Worm (Caenorhabditis elegans) whole organism, L1 larva: ENCODE data around the gene ZK154.5.

Experiments used
- C34B4.2 ChIP-seq: sonication (generic microtip); optimal IDR thresholded peaks from 2 replicates; lab custom pipeline; 2017; ENCODE audit warnings: mild to moderate bottlenecking, missing genetic modification characterization, missing compliant biosample characterization
- aha-1 ChIP-seq: fragments of 150-350 bp; optimal IDR thresholded peaks from 2 replicates; lab custom pipeline; 2014; ENCODE audit warnings: missing biosample characterization, missing genetic modification characterization
- alr-1 ChIP-seq: fragments of 200-800 bp; sonication (Bioruptor generic); optimal IDR thresholded peaks from 2 replicates; lab custom pipeline; 2018; ENCODE audit warnings: borderline replicate concordance, mild to moderate bottlenecking, missing genetic modification characterization, missing compliant biosample characterization
- aly-2 ChIP-seq: fragments of 150-350 bp; optimal IDR thresholded peaks from 2 replicates; lab custom pipeline; 2014; ENCODE audit warnings: missing biosample characterization, missing genetic modification characterization
- ama-1 ChIP-seq: fragments of 150-350 bp; optimal IDR thresholded peaks from 2 replicates; lab custom pipeline; 2014
- blmp-1 ChIP-seq: fragments of 150-350 bp; optimal IDR thresholded peaks from 2 replicates; lab custom pipeline; 2014; ENCODE audit warnings: missing biosample characterization, missing genetic modification characterization
- ceh-63 ChIP-seq: fragments of 200-800 bp; sonication (Bioruptor generic); optimal IDR thresholded peaks from 2 replicates; lab custom pipeline; 2018; ENCODE audit warnings: mild to moderate bottlenecking, missing genetic modification characterization, missing compliant biosample characterization
- ceh-8 ChIP-seq: fragments of 200-800 bp; sonication (Bioruptor generic); optimal IDR thresholded peaks from 2 replicates; lab custom pipeline; 2018; ENCODE audit warnings: mild to moderate bottlenecking, missing genetic modification characterization, moderate library complexity, missing compliant biosample characterization
- ceh-82 ChIP-seq, 3 experiments: fragments of 150-350 bp in 1 of 3; sonication (generic microtip) in 2 of 3; optimal IDR thresholded peaks; 2 replicates each; lab custom pipeline; 2014 to 2017; ENCODE audit warnings: missing biosample characterization in 3 of 3, missing genetic modification characterization in 3 of 3
- ceh-88 ChIP-seq: fragments of 200-800 bp; sonication (Bioruptor generic); IDR thresholded peaks from 2 replicates; pipeline ENCODE4 v1.3.6; 2022; ENCODE audit warnings: missing genetic modification characterization, missing compliant biosample characterization
- ceh-90 ChIP-seq: sonication (generic microtip); optimal IDR thresholded peaks from 2 replicates; lab custom pipeline; 2016; ENCODE audit warnings: missing genetic modification characterization, missing compliant biosample characterization
- ces-1 ChIP-seq: fragments of 150-350 bp; optimal IDR thresholded peaks from 2 replicates; lab custom pipeline; 2014; ENCODE audit warnings: missing biosample characterization, missing genetic modification reagents, missing genetic modification characterization
- dsc-1 ChIP-seq: sonication (generic microtip); optimal IDR thresholded peaks from 2 replicates; lab custom pipeline; 2016; ENCODE audit warnings: mild to moderate bottlenecking, missing genetic modification characterization, missing compliant biosample characterization
- efl-1 ChIP-seq, 4 experiments: fragments of 150-350 bp; optimal IDR thresholded peaks in 3 of 4; peaks in 1 of 4; 1 replicate in 1 of 4; 2 replicates in 3 of 4; lab custom pipeline; 2014; ENCODE audit warnings: missing biosample characterization in 2 of 4, missing genetic modification characterization in 2 of 4, missing genetic modification reagents in 2 of 4
- egl-27 ChIP-seq, 2 experiments: fragments of 150-350 bp in 1 of 2; sonication (generic microtip); optimal IDR thresholded peaks; 3 replicates each; lab custom pipeline; 2017 to 2018; ENCODE audit warnings: missing biosample characterization in 2 of 2, missing genetic modification characterization in 2 of 2, missing genetic modification reagents in 2 of 2
- elt-2 ChIP-seq: sonication (generic microtip); optimal IDR thresholded peaks from 2 replicates; lab custom pipeline; 2016; ENCODE audit warnings: missing genetic modification characterization, mild to moderate bottlenecking, inconsistent platforms, missing compliant biosample characterization, missing genetic modification reagents
- elt-3 ChIP-seq, 6 experiments: fragments of 150-350 bp in 1 of 6; sonication (generic microtip); optimal IDR thresholded peaks; 2 replicates each; lab custom pipeline; 2017 to 2018; ENCODE audit warnings: missing biosample characterization in 6 of 6, missing genetic modification characterization in 6 of 6, inconsistent platforms in 1 of 6
- ets-5 ChIP-seq: fragments of 200-800 bp; sonication (Bioruptor generic); IDR thresholded peaks from 2 replicates; pipeline ENCODE4 v1.3.6; 2022; ENCODE audit warnings: missing genetic modification characterization, missing compliant biosample characterization
- fkh-8 ChIP-seq: sonication (generic microtip); optimal IDR thresholded peaks from 2 replicates; lab custom pipeline; 2016; ENCODE audit warnings: mild to moderate bottlenecking, missing genetic modification characterization, missing compliant biosample characterization
- fos-1 ChIP-seq: fragments of 150-350 bp; optimal IDR thresholded peaks from 2 replicates; lab custom pipeline; 2014; ENCODE audit warnings: missing biosample characterization, missing genetic modification characterization
- grh-1 ChIP-seq: fragments of 200-800 bp; sonication (Bioruptor generic); IDR thresholded peaks from 2 replicates; pipeline ENCODE4 v1.3.6; 2022; ENCODE audit warnings: missing genetic modification reagents, missing genetic modification characterization, missing compliant biosample characterization
- jun-1 ChIP-seq: fragments of 150-350 bp; optimal IDR thresholded peaks from 2 replicates; lab custom pipeline; 2014; ENCODE audit warnings: missing biosample characterization, missing genetic modification reagents, missing genetic modification characterization
- lin-13 ChIP-seq: fragments of 150-350 bp; optimal IDR thresholded peaks from 2 replicates; lab custom pipeline; 2014; ENCODE audit warnings: missing biosample characterization, missing genetic modification reagents, missing genetic modification characterization
- lin-14 ChIP-seq: fragments of 200-800 bp; sonication (Bioruptor generic); optimal IDR thresholded peaks from 2 replicates; lab custom pipeline; 2018; ENCODE audit warnings: mild to moderate bottlenecking, missing genetic modification characterization, moderate library complexity, missing compliant biosample characterization
- lin-35 ChIP-seq, 2 experiments: fragments of 150-350 bp; optimal IDR thresholded peaks; 2 replicates each; lab custom pipeline; 2014; ENCODE audit warnings: missing biosample characterization in 2 of 2, missing genetic modification characterization in 2 of 2, missing genetic modification reagents in 2 of 2
- lin-39 ChIP-seq: fragments of 150-350 bp; optimal IDR thresholded peaks from 2 replicates; lab custom pipeline; 2014; ENCODE audit warnings: missing biosample characterization, missing genetic modification reagents, missing genetic modification characterization
- mef-2 ChIP-seq: fragments of 150-350 bp; optimal IDR thresholded peaks from 2 replicates; lab custom pipeline; 2014; ENCODE audit warnings: missing biosample characterization, missing genetic modification characterization
- mep-1 ChIP-seq: fragments of 150-350 bp; optimal IDR thresholded peaks from 2 replicates; lab custom pipeline; 2014; ENCODE audit warnings: missing biosample characterization, missing genetic modification characterization
- nhr-19 ChIP-seq: fragments of 200-800 bp; sonication (Bioruptor generic); conservative IDR thresholded peaks from 2 replicates; pipeline ENCODE4 v1.3.6; 2022; ENCODE audit warnings: missing genetic modification characterization, missing compliant biosample characterization
- nhr-20 ChIP-seq: sonication (generic microtip); optimal IDR thresholded peaks from 2 replicates; lab custom pipeline; 2016; ENCODE audit warnings: mild to moderate bottlenecking, missing genetic modification characterization, missing compliant biosample characterization
- nhr-47 ChIP-seq: sonication (generic microtip); optimal IDR thresholded peaks from 2 replicates; lab custom pipeline; 2016; ENCODE audit warnings: mild to moderate bottlenecking, missing genetic modification characterization, moderate library complexity, missing compliant biosample characterization
- nhr-71 ChIP-seq: sonication (generic microtip); optimal IDR thresholded peaks from 2 replicates; lab custom pipeline; 2016; ENCODE audit warnings: mild to moderate bottlenecking, missing genetic modification characterization, moderate library complexity, missing compliant biosample characterization
- nhr-77 ChIP-seq: fragments of 150-350 bp; optimal IDR thresholded peaks from 2 replicates; lab custom pipeline; 2014; ENCODE audit warnings: missing biosample characterization, missing genetic modification characterization
- nhr-90 ChIP-seq: sonication (generic microtip); optimal IDR thresholded peaks from 2 replicates; lab custom pipeline; 2016; ENCODE audit warnings: mild to moderate bottlenecking, missing genetic modification characterization, missing compliant biosample characterization; ENCODE audit not compliant: poor library complexity
- pqm-1 ChIP-seq: sonication (generic microtip); optimal IDR thresholded peaks from 3 replicates; lab custom pipeline; 2017; ENCODE audit warnings: missing biosample characterization, missing genetic modification characterization
- rnt-1 ChIP-seq: sonication (generic microtip); optimal IDR thresholded peaks from 2 replicates; lab custom pipeline; 2016; ENCODE audit warnings: mild to moderate bottlenecking, missing genetic modification characterization, moderate library complexity, missing compliant biosample characterization
- skn-1 ChIP-seq: fragments of 150-350 bp; optimal IDR thresholded peaks from 2 replicates; lab custom pipeline; 2014; ENCODE audit warnings: missing biosample characterization, missing genetic modification characterization
- snu-23 ChIP-seq: sonication (generic microtip); optimal IDR thresholded peaks from 2 replicates; lab custom pipeline; 2016; ENCODE audit warnings: missing genetic modification characterization, missing compliant biosample characterization
- sox-4 ChIP-seq: sonication (generic microtip); optimal IDR thresholded peaks from 2 replicates; lab custom pipeline; 2016; ENCODE audit warnings: missing genetic modification characterization, missing compliant biosample characterization
- sup-37 ChIP-seq: fragments of 200-800 bp; sonication (Bioruptor generic); optimal IDR thresholded peaks from 2 replicates; lab custom pipeline; 2018; ENCODE audit warnings: mild to moderate bottlenecking, missing genetic modification characterization, missing compliant biosample characterization
- swsn-7 ChIP-seq: sonication (generic microtip); optimal IDR thresholded peaks from 2 replicates; lab custom pipeline; 2016; ENCODE audit warnings: missing genetic modification characterization, missing compliant biosample characterization
- unc-30 ChIP-seq: sonication (generic microtip); optimal IDR thresholded peaks from 2 replicates; lab custom pipeline; 2017; ENCODE audit warnings: missing biosample characterization, missing genetic modification characterization
- unc-86 ChIP-seq: sonication (generic microtip); optimal IDR thresholded peaks from 2 replicates; lab custom pipeline; 2016; ENCODE audit warnings: missing genetic modification characterization, missing compliant biosample characterization
- unc-98 ChIP-seq: fragments of 200-800 bp; sonication (Bioruptor generic); IDR thresholded peaks from 2 replicates; pipeline ENCODE4 v1.3.6; 2022; ENCODE audit warnings: missing genetic modification characterization, missing compliant biosample characterization
- xbp-1 ChIP-seq: sonication (generic microtip); optimal IDR thresholded peaks from 2 replicates; lab custom pipeline; 2016; ENCODE audit warnings: missing genetic modification characterization, missing compliant biosample characterization
- zag-1 ChIP-seq: fragments of 150-350 bp; optimal IDR thresholded peaks from 2 replicates; lab custom pipeline; 2014; ENCODE audit warnings: missing biosample characterization, missing genetic modification characterization
- zip-4 ChIP-seq: fragments of 200-800 bp; sonication (Bioruptor generic); optimal IDR thresholded peaks from 2 replicates; lab custom pipeline; 2018; ENCODE audit warnings: mild to moderate bottlenecking, missing genetic modification characterization, moderate library complexity, missing compliant biosample characterization
- ztf-11 ChIP-seq, 2 experiments: sonication (generic microtip); optimal IDR thresholded peaks; 2 replicates each; lab custom pipeline; 2016 to 2017; ENCODE audit warnings: missing genetic modification characterization in 2 of 2, missing biosample characterization in 1 of 2, missing compliant biosample characterization in 1 of 2

The ZK154.5 gene

ce11 chrX:7778786-7779185 lies 8.9 kb downstream of the ZK154.5 start:
- no peak for TF ChIP-seq ama-1
- no peak for TF ChIP-seq ceh-90 (tag; lab: Kevin White, UChicago)
- TF ChIP-seq lin-35 (GFP tag; optimal IDR thresholded peaks at IDR 0.05; lab: Kevin White, UChicago) = no peak
- TF ChIP-seq sox-4 (tag; lab: Kevin White, UChicago) = no peak
- no peak for TF ChIP-seq snu-23 (GFP tag; lab: Kevin White, UChicago)
- TF ChIP-seq lin-13 = no peak
- no peak for TF ChIP-seq egl-27 (tag; optimal IDR thresholded peaks at IDR 0.05; lab: Kevin White, UChicago)
- no peak for TF ChIP-seq nhr-71 (tag; lab: Kevin White, UChicago)
- no peak for TF ChIP-seq skn-1
- no peak for TF ChIP-seq nhr-47 (tag; lab: Kevin White, UChicago)
- TF ChIP-seq dsc-1 (tag; lab: Kevin White, UChicago) = no peak
- TF ChIP-seq fos-1 (tag; lab: Kevin White, UChicago) = no peak
- no peak for TF ChIP-seq ceh-8 (GFP tag; lab: Kevin White, UChicago)
- no peak for TF ChIP-seq nhr-77 (tag; lab: Kevin White, UChicago)
- no peak for TF ChIP-seq unc-86 (tag; lab: Kevin White, UChicago)
- peak; percentile 88 for TF ChIP-seq blmp-1 (tag; lab: Kevin White, UChicago)
- no peak for TF ChIP-seq aha-1
- no peak for TF ChIP-seq ceh-82 (tag; optimal IDR thresholded peaks at IDR 0.05; lab: Kevin White, UChicago)
- TF ChIP-seq mep-1 = no peak
- peak; percentile 4 for TF ChIP-seq lin-14 (GFP tag; lab: Kevin White, UChicago)
- no peak for TF ChIP-seq lin-39
- no peak for TF ChIP-seq fkh-8
- no peak for TF ChIP-seq ceh-88 (GFP tag; lab: Robert Waterston, UW)
- peak; percentile 27; the same call in 1 of the 2 replicates for TF ChIP-seq grh-1
- TF ChIP-seq aly-2 = no peak
- no peak for TF ChIP-seq xbp-1
- no peak for TF ChIP-seq ets-5 (GFP tag; lab: Robert Waterston, UW)
- TF ChIP-seq rnt-1 (tag; lab: Kevin White, UChicago) = no peak
- peak in 1 of 6 experiments; percentile 17 for TF ChIP-seq elt-3 (tag; optimal IDR thresholded peaks at IDR 0.05; lab: Kevin White, UChicago)
- TF ChIP-seq efl-1 (optimal IDR thresholded peaks at IDR 0.05; lab: Kevin White, UChicago) = no peak
- TF ChIP-seq efl-1 (GFP tag; optimal IDR thresholded peaks at IDR 0.05 in 1 of 2; lab: Kevin White, UChicago) = peak in 1 of 2 experiments; percentile 59
- no peak for TF ChIP-seq zip-4 (GFP tag; lab: Kevin White, UChicago)
- TF ChIP-seq ceh-63 (GFP tag; lab: Kevin White, UChicago) = no peak
- no peak for TF ChIP-seq mef-2
- TF ChIP-seq unc-98 = no peak

ce11 chrX:7776509-7777001 lies 11.2 kb downstream of the ZK154.5 start, which contains the start of gene mec-7:
mec-7 (minus strand) TSS chrX:7776689.
- TF ChIP-seq unc-86 (tag; lab: Kevin White, UChicago) = peak; percentile 64
- TF ChIP-seq swsn-7 (tag; lab: Kevin White, UChicago) = no peak
- peak; percentile 9 for TF ChIP-seq lin-14 (GFP tag; lab: Kevin White, UChicago)
- no peak for TF ChIP-seq unc-30
- no peak for TF ChIP-seq zag-1 (tag; lab: Kevin White, UChicago)
- TF ChIP-seq rnt-1 (tag; lab: Kevin White, UChicago) = no peak

ce11 chrX:7773714-7774318 lies 13.9 kb downstream of the ZK154.5 start:
- TF ChIP-seq egl-27 (tag; optimal IDR thresholded peaks at IDR 0.05; lab: Kevin White, UChicago) = no peak
- TF ChIP-seq sup-37 (GFP tag; lab: Kevin White, UChicago) = no peak
- peak in 1 of 2 experiments; percentile 44 for TF ChIP-seq lin-35 (GFP tag; optimal IDR thresholded peaks at IDR 0.05; lab: Kevin White, UChicago)
- TF ChIP-seq aha-1 = no peak
- no peak for TF ChIP-seq elt-2 (tag; lab: Kevin White, UChicago)
- TF ChIP-seq ztf-11 (tag; optimal IDR thresholded peaks at IDR 0.05; lab: Kevin White, UChicago) = no peak
- TF ChIP-seq nhr-20 (tag; lab: Kevin White, UChicago) = peak; percentile 54
- no peak for TF ChIP-seq lin-39
- TF ChIP-seq ces-1 (GFP tag; lab: Kevin White, UChicago) = no peak
- TF ChIP-seq C34B4.2 = no peak
- TF ChIP-seq rnt-1 (tag; lab: Kevin White, UChicago) = peak; percentile 27
- no peak for TF ChIP-seq sox-4 (tag; lab: Kevin White, UChicago)
- peak in 2 of 6 experiments; percentile 45 to 58 for TF ChIP-seq elt-3 (tag; optimal IDR thresholded peaks at IDR 0.05; lab: Kevin White, UChicago)
- no peak for TF ChIP-seq jun-1
- TF ChIP-seq efl-1 (optimal IDR thresholded peaks at IDR 0.05; lab: Kevin White, UChicago) = peak in 1 of 2 experiments; percentile 18
- peak in 1 of 2 experiments; percentile 89 for TF ChIP-seq efl-1 (GFP tag; optimal IDR thresholded peaks at IDR 0.05 in 1 of 2; lab: Kevin White, UChicago)
- TF ChIP-seq grh-1 = peak; percentile 37; the same call in 1 of the 2 replicates
- TF ChIP-seq pqm-1 (tag; lab: Kevin White, UChicago) = no peak
- TF ChIP-seq alr-1 (tag; lab: Kevin White, UChicago) = no peak
- peak; percentile 50 for TF ChIP-seq nhr-19
- peak; percentile 61 for TF ChIP-seq nhr-90
